Worm (Caenorhabditis elegans) whole organism, mixed stage, embryonic: ENCODE data around the gene paqr-3.
"Not testable (repeated sequence)": the region's sequence is repeated elsewhere in the genome, so short reads cannot be mapped to it uniquely, and the experiment has no call there.

ENCODE experiments used
- lin-13 ChIP-seq: fragments of 150-350 bp; optimal IDR thresholded peaks from 2 replicates; lab custom pipeline; 2014; ENCODE audit warnings: missing biosample characterization, missing genetic modification characterization
- nhr-237 ChIP-seq: fragments of 150-350 bp; optimal IDR thresholded peaks from 2 replicates; lab custom pipeline; 2014; ENCODE audit warnings: missing biosample characterization, missing genetic modification characterization

DNA sequence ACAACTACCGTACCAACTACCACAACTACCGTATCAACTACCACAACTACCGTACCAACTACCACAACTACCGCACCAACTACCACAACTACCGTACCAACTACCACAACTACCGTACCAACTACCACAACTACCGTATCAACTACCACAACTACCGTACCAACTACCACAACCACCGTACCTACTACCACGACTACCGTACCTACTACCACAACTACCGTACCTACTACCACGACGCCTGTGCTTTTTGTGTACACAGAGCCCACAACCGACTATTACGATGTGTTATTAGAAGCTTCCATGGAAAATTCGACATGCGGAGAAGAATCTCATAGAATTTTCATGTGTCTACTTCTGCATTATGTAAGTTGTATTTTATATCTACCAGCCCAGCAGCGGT lies 43.9 kb upstream of the paqr-3 start, which contains the start of gene F55B11.5:
- TF ChIP-seq lin-13; nhr-237 (tag; lab: Kevin White, UChicago): not testable (repeated sequence)
